Fruit fly (Drosophila melanogaster) whole organism, embryonic: ENCODE results near the gene CG5096.

Experiments
- CG10366 ChIP-seq: fragments of 200-800 bp; sonication (Bioruptor generic); IDR thresholded peaks from 2 replicates; pipeline ENCODE4 v1.3.6; 2022; ENCODE audit warnings: missing biosample characterization, missing genetic modification characterization
- CG11247 ChIP-seq: fragments of 200-800 bp; sonication (Bioruptor generic); IDR thresholded peaks from 2 replicates; pipeline ENCODE4 v1.3.6; 2022; ENCODE audit warnings: missing biosample characterization, missing genetic modification characterization
- CG11560 ChIP-seq: fragments of 200-800 bp; sonication (Bioruptor generic); IDR thresholded peaks from 3 replicates; pipeline ENCODE4 v1.3.6; 2022; ENCODE audit warnings: missing biosample characterization, missing genetic modification characterization
- CG15514 ChIP-seq: fragments of 200-800 bp; sonication (Bioruptor generic); optimal IDR thresholded peaks from 3 replicates; lab custom pipeline; 2017; ENCODE audit warnings: missing biosample characterization, missing genetic modification characterization, mild to moderate bottlenecking, moderate library complexity, missing genetic modification reagents
- CG15696 ChIP-seq: fragments of 200-800 bp; sonication (Bioruptor generic); optimal IDR thresholded peaks from 2 replicates; lab custom pipeline; 2019; ENCODE audit warnings: missing biosample characterization, mild to moderate bottlenecking, missing genetic modification characterization, moderate library complexity
- CG16863 ChIP-seq: fragments of 200-800 bp; sonication (Bioruptor generic); optimal IDR thresholded peaks from 3 replicates; lab custom pipeline; 2016; ENCODE audit warnings: missing biosample characterization, missing genetic modification characterization
- CG17385 ChIP-seq: fragments of 200-800 bp; sonication (Bioruptor generic); optimal IDR thresholded peaks from 3 replicates; lab custom pipeline; 2018; ENCODE audit warnings: missing biosample characterization, mild to moderate bottlenecking, missing genetic modification characterization
- CG2202 ChIP-seq: fragments of 200-800 bp; sonication (Bioruptor generic); optimal IDR thresholded peaks from 2 replicates; lab custom pipeline; 2018; ENCODE audit warnings: missing biosample characterization, mild to moderate bottlenecking, missing genetic modification characterization
- CG32772 ChIP-seq: fragments of 200-800 bp; sonication (Bioruptor generic); IDR thresholded peaks from 2 replicates; pipeline ENCODE4 v1.3.6; 2022; ENCODE audit warnings: missing biosample characterization, missing genetic modification characterization
- CG3995 ChIP-seq: fragments of 200-800 bp; sonication (Bioruptor generic); optimal IDR thresholded peaks from 3 replicates; lab custom pipeline; 2016; ENCODE audit warnings: missing biosample characterization, missing genetic modification characterization
- CG7987 ChIP-seq: fragments of 200-800 bp; sonication (Bioruptor generic); optimal IDR thresholded peaks from 2 replicates; lab custom pipeline; 2018; ENCODE audit warnings: missing biosample characterization, mild to moderate bottlenecking, missing genetic modification characterization, moderate library complexity
- CG8290 ChIP-seq, 3 experiments: fragments of 200-800 bp; sonication (Bioruptor generic); optimal IDR thresholded peaks; 2 replicates each; lab custom pipeline; 2016 to 2019; ENCODE audit warnings: missing biosample characterization in 3 of 3, missing genetic modification characterization in 3 of 3, mild to moderate bottlenecking in 2 of 3, moderate library complexity in 1 of 3
- CG9215 ChIP-seq: fragments of 200-800 bp; sonication (Bioruptor generic); IDR thresholded peaks from 2 replicates; pipeline ENCODE4 v1.3.6; 2022; ENCODE audit warnings: missing biosample characterization, missing genetic modification characterization
- CG9797 ChIP-seq: fragments of 200-800 bp; sonication (Bioruptor generic); optimal IDR thresholded peaks from 3 replicates; lab custom pipeline; 2018; ENCODE audit warnings: missing biosample characterization, mild to moderate bottlenecking, missing genetic modification characterization
- D ChIP-seq, 2 experiments: fragments of 200-800 bp in 1 of 2; fragments of >200 bp in 1 of 2; sonication (Bioruptor generic) in 1 of 2; optimal IDR thresholded peaks; 2 replicates in 1 of 2; 3 replicates in 1 of 2; lab custom pipeline; 2017; ENCODE audit warnings: mild to moderate bottlenecking in 1 of 2, missing biosample characterization in 1 of 2, missing genetic modification characterization in 1 of 2, missing genetic modification reagents in 1 of 2
- Dref ChIP-seq: fragments of 200-800 bp; sonication (Bioruptor generic); IDR thresholded peaks from 2 replicates; pipeline ENCODE4 v1.3.6; 2022; ENCODE audit warnings: missing biosample characterization, missing genetic modification characterization
- Gsc ChIP-seq: fragments of 200-800 bp; sonication (Bioruptor generic); IDR thresholded peaks from 2 replicates; pipeline ENCODE4 v1.3.6; 2022; ENCODE audit warnings: missing biosample characterization, missing genetic modification characterization
- HLH4C ChIP-seq: fragments of 200-800 bp; sonication (Bioruptor generic); IDR thresholded peaks from 3 replicates; pipeline ENCODE4 v1.3.6; 2022; ENCODE audit warnings: missing biosample characterization, missing genetic modification characterization; ENCODE audit not compliant: partially characterized antibody
- HLH54F ChIP-seq: fragments of 200-800 bp; sonication (Bioruptor generic); optimal IDR thresholded peaks from 3 replicates; lab custom pipeline; 2016; ENCODE audit warnings: missing biosample characterization, missing genetic modification characterization
- Hr39 ChIP-seq: fragments of >200 bp; optimal IDR thresholded peaks from 2 replicates; lab custom pipeline; 2017
- Mrtf ChIP-seq: fragments of 200-800 bp; sonication (Bioruptor generic); IDR thresholded peaks from 3 replicates; pipeline ENCODE4 v1.3.6; 2022; ENCODE audit warnings: missing biosample characterization, missing genetic modification characterization
- Side ChIP-seq: fragments of 200-800 bp; sonication (Bioruptor generic); optimal IDR thresholded peaks from 2 replicates; lab custom pipeline; 2016; ENCODE audit warnings: missing biosample characterization, missing genetic modification characterization
- abd-A ChIP-seq: fragments of 200-800 bp; sonication (Bioruptor generic); optimal IDR thresholded peaks from 3 replicates; lab custom pipeline; 2019; ENCODE audit warnings: missing biosample characterization, mild to moderate bottlenecking, missing genetic modification characterization, moderate library complexity
- cad ChIP-seq: fragments of >200 bp; optimal IDR thresholded peaks from 2 replicates; lab custom pipeline; 2017; ENCODE audit warnings: missing biosample characterization, missing genetic modification characterization
- disco-r ChIP-seq: fragments of 200-800 bp; sonication (Bioruptor generic); optimal IDR thresholded peaks from 2 replicates; lab custom pipeline; 2016; ENCODE audit warnings: missing biosample characterization, missing genetic modification characterization
- en ChIP-seq: fragments of 200-800 bp; sonication (Bioruptor generic); optimal IDR thresholded peaks from 2 replicates; lab custom pipeline; 2016; ENCODE audit warnings: missing biosample characterization, missing genetic modification characterization
- knrl ChIP-seq: fragments of 200-800 bp; sonication (Bioruptor generic); IDR thresholded peaks from 3 replicates; pipeline ENCODE4 v1.3.6; 2022; ENCODE audit warnings: missing biosample characterization, missing genetic modification characterization; ENCODE audit not compliant: partially characterized antibody
- mirr ChIP-seq: fragments of 200-800 bp; sonication (Bioruptor generic); optimal IDR thresholded peaks from 3 replicates; lab custom pipeline; 2018; ENCODE audit warnings: missing biosample characterization, mild to moderate bottlenecking, missing genetic modification characterization
- nerfin-2 ChIP-seq: fragments of 200-800 bp; sonication (Bioruptor generic); IDR thresholded peaks from 2 replicates; pipeline ENCODE4 v1.3.6; 2022; ENCODE audit warnings: missing biosample characterization, missing genetic modification characterization; ENCODE audit not compliant: partially characterized antibody
- onecut ChIP-seq: fragments of 200-800 bp; sonication (Bioruptor generic); IDR thresholded peaks from 2 replicates; pipeline ENCODE4 v1.3.6; 2022; ENCODE audit warnings: missing biosample characterization, missing genetic modification characterization
- pan ChIP-seq, 4 experiments: fragments of >200 bp in 3 of 4; fragments of 200-800 bp in 1 of 4; sonication (Bioruptor generic) in 1 of 4; optimal IDR thresholded peaks in 3 of 4; IDR thresholded peaks in 1 of 4; 2 replicates each; pipeline versions ENCODE4 v1.3.6 to Lab custom; 2017 to 2022; ENCODE audit warnings: missing biosample characterization in 2 of 4, missing genetic modification characterization in 2 of 4, mixed read lengths in 1 of 4
- prd ChIP-seq, 3 experiments: fragments of >200 bp in 2 of 3; fragments of 200-800 bp in 1 of 3; sonication (Bioruptor generic) in 1 of 3; optimal IDR thresholded peaks in 2 of 3; IDR thresholded peaks in 1 of 3; 2 replicates in 2 of 3; 3 replicates in 1 of 3; pipeline versions ENCODE4 v1.3.6 to Lab custom; 2017 to 2022; ENCODE audit warnings: missing biosample characterization in 1 of 3, missing genetic modification characterization in 1 of 3
- pros ChIP-seq: fragments of 200-800 bp; sonication (Bioruptor generic); optimal IDR thresholded peaks from 3 replicates; lab custom pipeline; 2019; ENCODE audit warnings: missing biosample characterization, mild to moderate bottlenecking, missing genetic modification characterization, moderate library complexity
- schlank ChIP-seq: fragments of 200-800 bp; sonication (Bioruptor generic); optimal IDR thresholded peaks from 2 replicates; lab custom pipeline; 2018; ENCODE audit warnings: missing biosample characterization, mild to moderate bottlenecking, missing genetic modification characterization
- slbo ChIP-seq: fragments of 200-800 bp; sonication (Bioruptor generic); IDR thresholded peaks from 2 replicates; pipeline ENCODE4 v1.3.6; 2022; ENCODE audit warnings: missing biosample characterization, missing genetic modification characterization
- slp2 ChIP-seq: fragments of 200-800 bp; sonication (Bioruptor generic); optimal IDR thresholded peaks from 2 replicates; lab custom pipeline; 2016; ENCODE audit warnings: missing biosample characterization, missing genetic modification characterization
- sna ChIP-seq: fragments of 200-800 bp; sonication (Bioruptor generic); IDR thresholded peaks from 2 replicates; pipeline ENCODE4 v1.3.6; 2022; ENCODE audit warnings: missing biosample characterization, missing genetic modification characterization; ENCODE audit not compliant: partially characterized antibody
- unc-4 ChIP-seq: fragments of 200-800 bp; sonication (Bioruptor generic); IDR thresholded peaks from 2 replicates; pipeline ENCODE4 v1.3.6; 2022; ENCODE audit warnings: missing biosample characterization, missing genetic modification characterization; ENCODE audit not compliant: partially characterized antibody
- vnd ChIP-seq: fragments of 200-800 bp; sonication (Bioruptor generic); IDR thresholded peaks from 3 replicates; pipeline ENCODE4 v1.3.6; 2022; ENCODE audit warnings: missing biosample characterization, missing genetic modification characterization; ENCODE audit not compliant: partially characterized antibody

Gene CG5096

dm6 chr2L:10428528-10428927 lies 46.5 kb downstream of the CG5096 start, which contains the start of gene CG5188 (continued):
- TF ChIP-seq mirr: no peak
- no peak for TF ChIP-seq schlank (tag; lab: Kevin White, UChicago)
- TF ChIP-seq CG15514 (GFP tag; lab: Kevin White, UChicago): peak; percentile 44
- peak; percentile 6 for TF ChIP-seq CG3995 (GFP tag; lab: Kevin White, UChicago)
- TF ChIP-seq pros (GFP tag; lab: Kevin White, UChicago): no peak
- no peak for TF ChIP-seq HLH4C (GFP tag; lab: Robert Waterston, UW)
- no peak for TF ChIP-seq Mrtf (GFP tag; lab: Robert Waterston, UW)
- TF ChIP-seq CG11247 (GFP tag; lab: Robert Waterston, UW): no peak
- TF ChIP-seq slp2 (GFP tag; lab: Kevin White, UChicago): no peak
- no peak for TF ChIP-seq CG9215
- TF ChIP-seq CG15696 (tag; lab: Kevin White, UChicago): peak; percentile 17
- TF ChIP-seq CG2202 (tag; lab: Kevin White, UChicago): no peak
- TF ChIP-seq sna (GFP tag; lab: Robert Waterston, UW): 0 out of 2 replicates have a peak, but pooled peaks have one; percentile 36
- no peak for TF ChIP-seq Hr39
- no peak for TF ChIP-seq abd-A
- TF ChIP-seq disco-r (GFP tag; lab: Kevin White, UChicago): no peak
- TF ChIP-seq nerfin-2 (GFP tag; lab: Robert Waterston, UW): no peak
- no peak for TF ChIP-seq CG16863 (GFP tag; lab: Kevin White, UChicago)
- no peak for TF ChIP-seq Gsc (GFP tag; lab: Robert Waterston, UW)
- no peak for TF ChIP-seq onecut (GFP tag; lab: Robert Waterston, UW)
- no peak for TF ChIP-seq vnd (GFP tag; lab: Robert Waterston, UW)
- TF ChIP-seq CG11560 (tag; lab: Robert Waterston, UW): no peak
- no peak for TF ChIP-seq CG7987 (GFP tag; lab: Kevin White, UChicago)
- no peak for TF ChIP-seq cad
- no peak for TF ChIP-seq CG32772 (GFP tag; lab: Robert Waterston, UW)
- TF ChIP-seq slbo (GFP tag; lab: Robert Waterston, UW): peak; percentile 67
- TF ChIP-seq CG9797 (GFP tag; lab: Kevin White, UChicago): peak; percentile 52
- no peak for TF ChIP-seq CG8290 (GFP tag; optimal IDR thresholded peaks at IDR 0.05; lab: Kevin White, UChicago)
- no peak for TF ChIP-seq CG8290 (tag; optimal IDR thresholded peaks at IDR 0.05; lab: Kevin White, UChicago)
- TF ChIP-seq knrl (GFP tag; lab: Robert Waterston, UW): peak; percentile 20; the same call in 1 of the 3 replicates
- peak; percentile 48 for TF ChIP-seq CG17385 (GFP tag; lab: Kevin White, UChicago)
- no peak for TF ChIP-seq HLH54F (GFP tag; lab: Kevin White, UChicago)
- TF ChIP-seq en (GFP tag; lab: Kevin White, UChicago): no peak
- TF ChIP-seq Dref (GFP tag; lab: Robert Waterston, UW): no peak
- TF ChIP-seq Side (GFP tag; lab: Kevin White, UChicago): no peak
- no peak for TF ChIP-seq D (optimal IDR thresholded peaks at IDR 0.05; lab: Kevin White, UChicago)
- no peak for TF ChIP-seq D (GFP tag; optimal IDR thresholded peaks at IDR 0.05; lab: Kevin White, UChicago)
- 0 out of 2 replicates have a peak, but pooled peaks have one; percentile 26 for TF ChIP-seq unc-4
- TF ChIP-seq prd (optimal IDR thresholded peaks at IDR 0.05; lab: Kevin White, UChicago): no peak
- 0 out of 3 replicates have a peak, but pooled peaks have one; percentile 23 for TF ChIP-seq prd (GFP tag; IDR thresholded peaks at IDR 0.05; lab: Robert Waterston, UW)
- no peak for TF ChIP-seq CG10366 (GFP tag; lab: Robert Waterston, UW)
- no peak for TF ChIP-seq pan (optimal IDR thresholded peaks at IDR 0.05; lab: Kevin White, UChicago)
- peak in 1 of 2 experiments; percentile 66 for TF ChIP-seq pan (GFP tag; optimal IDR thresholded peaks at IDR 0.05 in 1 of 2, IDR thresholded peaks at IDR 0.05 in 1 of 2)
